Worm (Caenorhabditis elegans) whole organism, L3 larva: ENCODE measurements around the gene pals-23.

Experiments used
- daf-12 ChIP-seq: fragments of 150-350 bp; optimal IDR thresholded peaks from 2 replicates; lab custom pipeline; 2014; ENCODE audit warnings: missing biosample characterization, missing genetic modification reagents, missing genetic modification characterization
- mdl-1 ChIP-seq: fragments of 150-350 bp; optimal IDR thresholded peaks from 2 replicates; lab custom pipeline; 2014; ENCODE audit warnings: missing biosample characterization, missing genetic modification characterization
- skn-1 ChIP-seq: fragments of 150-350 bp; optimal IDR thresholded peaks from 2 replicates; lab custom pipeline; 2014; ENCODE audit warnings: missing biosample characterization, missing genetic modification characterization

ce11 chrIII:147570-148076 lies 23.0 kb downstream of the pals-23 start, which contains the start of gene sqst-5:
- no peak for TF ChIP-seq mdl-1
- no peak for TF ChIP-seq skn-1 (tag; lab: Kevin White, UChicago)
- no peak for TF ChIP-seq daf-12
